Fruit fly (Drosophila melanogaster) whole organism, larva: Measurements from ENCODE around the gene Ucp4C.

Experiments used
- noc ChIP-seq: fragments of 200-800 bp; sonication (Bioruptor generic); optimal IDR thresholded peaks from 3 replicates; lab custom pipeline; 2019; ENCODE audit warnings: missing biosample characterization, mild to moderate bottlenecking, missing genetic modification characterization, moderate library complexity

Ucp4C gene

DNA sequence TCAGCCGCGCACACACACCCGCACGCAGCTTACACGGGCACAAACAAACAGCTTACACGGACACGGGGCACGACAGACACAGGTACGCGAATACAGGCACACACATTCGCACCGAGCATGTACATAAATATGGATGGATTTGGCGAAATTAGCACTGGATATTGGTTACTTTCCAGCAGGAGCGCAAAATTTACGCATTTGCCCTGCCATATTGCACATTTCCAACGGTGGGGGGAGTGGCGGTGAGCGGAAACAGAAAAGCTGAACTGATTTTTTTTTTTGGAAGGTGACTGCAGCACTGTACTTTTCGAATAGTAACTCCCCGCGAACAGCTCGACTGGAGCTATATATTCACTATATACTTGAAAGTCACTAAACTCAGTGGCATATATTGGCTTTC is 30.0 kb downstream of the Ucp4C start:
- no peak for TF ChIP-seq noc (tag; lab: Kevin White, UChicago)

- TF ChIP-seq noc (tag; lab: Kevin White, UChicago): peak; percentile 69
These were observed 30.9 kb downstream of the Ucp4C start, which contains the start of gene Kdm5 for dm6 chr2L:5999247-5999646. TSS of gene Kdm5 (minus strand) at chr2L:5999501.

DNA sequence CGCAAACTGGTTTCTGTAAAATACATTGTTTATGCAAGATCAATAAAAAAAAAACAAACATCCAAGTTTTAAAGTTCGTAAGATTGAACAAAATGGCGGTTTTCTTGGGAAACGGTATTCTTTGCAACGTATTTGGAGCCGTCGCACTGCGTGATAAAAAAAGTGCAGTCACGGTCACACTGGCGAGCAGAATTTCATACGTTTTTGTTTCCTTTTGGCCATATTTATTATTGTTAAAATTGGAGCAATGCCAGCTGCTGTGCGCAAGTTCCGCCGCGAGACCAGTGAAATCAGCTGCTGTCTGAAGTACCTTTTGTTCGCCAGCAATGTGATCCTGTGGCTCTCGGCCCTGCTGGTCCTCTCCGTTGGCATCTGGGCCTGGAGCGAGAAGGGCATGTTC is 31.7 kb downstream of the Ucp4C start, which contains the start of gene Tsp26A:
Gene Tsp26A (plus strand): TSS at position 164 of the 400 bp plus-strand sequence.
- TF ChIP-seq noc (tag; lab: Kevin White, UChicago): no peak

dm6 chr2L:6006508-6007232 is 38.3 kb downstream of the Ucp4C start, which contains the start of gene Gal:
TSS of gene Gal (minus strand) at chr2L:6006827.
- no peak for TF ChIP-seq noc (tag; lab: Kevin White, UChicago)

DNA sequence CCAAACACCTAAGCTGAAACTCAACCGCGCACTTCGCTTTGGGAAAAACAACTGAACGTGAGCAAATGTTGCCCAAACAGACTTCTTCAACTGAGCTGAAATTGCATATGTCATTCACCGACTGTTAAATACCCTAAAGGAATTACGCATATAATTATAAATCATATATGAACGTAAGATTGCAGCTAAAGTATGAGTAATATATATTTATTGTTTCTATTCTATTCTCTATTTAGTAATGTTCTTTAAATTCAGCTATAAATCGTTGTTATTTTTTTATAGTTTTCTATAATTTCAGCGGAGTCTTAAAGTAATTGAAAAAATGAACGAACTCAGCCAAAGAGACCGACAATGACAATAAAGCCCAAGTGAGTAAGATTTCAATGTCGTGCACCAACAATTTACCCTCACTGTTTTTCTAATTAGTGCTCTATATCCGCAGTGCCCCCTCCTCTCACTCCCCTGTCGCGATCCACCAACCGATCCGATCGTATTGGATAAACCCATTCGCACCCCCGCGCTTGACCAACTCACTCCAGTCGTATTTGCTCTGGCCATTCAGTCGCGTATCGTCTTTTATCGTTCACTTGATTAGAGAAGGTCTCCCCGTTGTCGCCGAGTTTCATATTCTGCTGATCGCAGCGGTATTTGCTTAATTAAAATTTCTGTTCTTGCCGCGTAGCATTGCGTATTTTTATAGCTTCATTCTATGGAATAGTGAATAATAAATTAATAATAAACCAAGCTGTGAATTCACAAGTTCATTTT is 44.1 kb downstream of the Ucp4C start, which contains the start of gene CG9098:
Gene CG9098 (minus strand): TSS at position 36 of the 768 bp plus-strand sequence.
- TF ChIP-seq noc (tag; lab: Kevin White, UChicago): no peak

DNA sequence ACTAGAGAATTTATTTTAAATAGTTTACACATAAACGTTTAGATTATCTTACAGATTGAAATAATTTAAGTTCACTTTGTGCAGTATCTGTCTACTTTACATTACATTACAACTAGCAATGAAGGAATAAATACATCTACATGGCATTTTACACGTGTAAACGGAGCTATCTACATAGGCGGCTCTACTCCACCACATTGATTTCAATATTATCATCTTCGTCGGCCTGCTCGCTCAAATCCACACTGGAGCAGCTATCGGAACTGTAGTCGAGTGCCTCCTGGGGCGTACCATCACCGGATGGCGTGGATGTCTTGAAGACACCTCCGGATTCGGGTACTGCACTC is 44.7 kb downstream of the Ucp4C start:
- no peak for TF ChIP-seq noc (tag; lab: Kevin White, UChicago)
